Fruit fly (Drosophila melanogaster) Kc167 (cell line): Measurements from ENCODE around the gene CG15042.

Experiments used
- Sin3A ChIP-seq: fragments of >200 bp; optimal IDR thresholded peaks from 2 replicates; lab custom pipeline; 2018; ENCODE audit warnings: missing external identifiers
- h ChIP-seq: fragments of >200 bp; optimal IDR thresholded peaks from 3 replicates; lab custom pipeline; 2018; ENCODE audit warnings: missing external identifiers

dm6 chrX:18510884-18511283, 17.2 kb downstream of the CG15042 start:
- no peak for TF ChIP-seq h (lab: Kevin White, UChicago)
- no peak for TF ChIP-seq Sin3A
